Worm (Caenorhabditis elegans) whole organism, L3 larva: ENCODE measurements around the gene M01H9.2.

Source experiments
- aly-2 ChIP-seq: fragments of 150-350 bp; optimal IDR thresholded peaks from 2 replicates; lab custom pipeline; 2014; ENCODE audit warnings: missing biosample characterization, missing genetic modification characterization
- ama-1 ChIP-seq: fragments of 150-350 bp; optimal IDR thresholded peaks from 2 replicates; lab custom pipeline; 2018
- ceh-16 ChIP-seq: sonication (generic microtip); optimal IDR thresholded peaks from 2 replicates; lab custom pipeline; 2017; ENCODE audit warnings: missing biosample characterization, missing genetic modification characterization
- ceh-9 ChIP-seq: sonication (generic microtip); optimal IDR thresholded peaks from 2 replicates; lab custom pipeline; 2018; ENCODE audit warnings: missing biosample characterization, missing genetic modification characterization
- egl-27 ChIP-seq: sonication (generic microtip); optimal IDR thresholded peaks from 4 replicates; lab custom pipeline; 2017; ENCODE audit warnings: missing biosample characterization, missing genetic modification reagents, missing genetic modification characterization
- elt-3 ChIP-seq, 3 experiments: fragments of 150-350 bp in 1 of 3; sonication (generic microtip) in 2 of 3; optimal IDR thresholded peaks; 2 replicates in 2 of 3; 4 replicates in 1 of 3; lab custom pipeline; 2014 to 2017; ENCODE audit warnings: missing biosample characterization in 3 of 3, missing genetic modification characterization in 3 of 3
- jun-1 ChIP-seq: fragments of 150-350 bp; optimal IDR thresholded peaks from 2 replicates; lab custom pipeline; 2014; ENCODE audit warnings: missing biosample characterization, missing genetic modification reagents, missing genetic modification characterization
- nhr-12 ChIP-seq: fragments of 150-350 bp; optimal IDR thresholded peaks from 2 replicates; lab custom pipeline; 2014; ENCODE audit warnings: missing biosample characterization, missing genetic modification characterization
- nhr-76 ChIP-seq: fragments of 150-350 bp; sonication (generic microtip); optimal IDR thresholded peaks from 5 replicates; lab custom pipeline; 2014; ENCODE audit warnings: missing biosample characterization, missing genetic modification characterization
- nhr-77 ChIP-seq: fragments of 150-350 bp; optimal IDR thresholded peaks from 2 replicates; lab custom pipeline; 2014; ENCODE audit warnings: missing biosample characterization, missing genetic modification characterization
- sea-2 ChIP-seq: fragments of 150-350 bp; sonication (generic microtip); optimal IDR thresholded peaks from 4 replicates; lab custom pipeline; 2014; ENCODE audit warnings: missing biosample characterization, missing genetic modification reagents, missing genetic modification characterization
- skn-1 ChIP-seq: fragments of 150-350 bp; optimal IDR thresholded peaks from 2 replicates; lab custom pipeline; 2014; ENCODE audit warnings: missing biosample characterization, missing genetic modification characterization
- unc-62 ChIP-seq: fragments of 150-350 bp; sonication (generic microtip); optimal IDR thresholded peaks from 4 replicates; lab custom pipeline; 2014; ENCODE audit warnings: missing biosample characterization, missing genetic modification reagents, missing genetic modification characterization
- ztf-11 ChIP-seq: fragments of 150-350 bp; optimal IDR thresholded peaks from 2 replicates; lab custom pipeline; 2014; ENCODE audit warnings: missing biosample characterization, missing genetic modification characterization

DNA sequence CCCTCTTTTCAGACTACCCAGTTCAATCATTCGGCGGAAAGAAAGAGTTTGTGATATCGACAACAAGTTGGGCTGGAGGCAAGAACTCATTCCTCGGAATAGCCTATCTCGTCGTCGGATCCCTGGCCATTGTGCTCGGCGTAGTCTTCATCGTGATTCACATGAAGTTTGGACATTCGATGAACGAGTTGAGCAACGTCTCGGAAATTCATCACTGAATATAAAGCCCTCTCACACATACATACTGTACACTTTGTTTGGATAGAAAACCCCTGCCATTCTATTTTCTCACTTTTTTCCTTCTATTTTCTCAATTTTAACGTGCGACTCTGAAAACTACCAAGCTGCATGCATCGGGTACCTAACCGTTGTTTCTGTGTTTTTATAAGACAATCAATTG lies 13.6 kb downstream of the M01H9.2 start, which contains the start of gene R08C7.12:
- TF ChIP-seq sea-2 (GFP tag; lab: Kevin White, UChicago) (no peak), nhr-76 (no peak), ztf-11 (no peak), jun-1 (tag; lab: Kevin White, UChicago) (no peak), nhr-77 (tag; lab: Kevin White, UChicago) (no peak), ceh-9 (no peak), skn-1 (tag; lab: Kevin White, UChicago) (no peak), egl-27 (tag; lab: Kevin White, UChicago) (no peak), ama-1 (lab: Kevin White, UChicago) (no peak), aly-2 (tag; lab: Kevin White, UChicago) (no peak), unc-62 (GFP tag; lab: Kevin White, UChicago) (no peak), ceh-16 (tag; lab: Kevin White, UChicago) (no peak), elt-3 (tag; optimal IDR thresholded peaks at IDR 0.05; lab: Kevin White, UChicago) (no peak), nhr-12 (tag; lab: Kevin White, UChicago) (no peak)
